Fruit fly (Drosophila melanogaster) whole organism: Measurements from ENCODE around the gene CG14990.

ENCODE experiments used
- CG8478 ChIP-seq: fragments of >200 bp; optimal IDR thresholded peaks from 2 replicates; lab custom pipeline; 2018; ENCODE audit warnings: inconsistent platforms
- Dll ChIP-seq: fragments of >200 bp; optimal IDR thresholded peaks from 2 replicates; lab custom pipeline; 2017

dm6 chr3L:4081243-4081642 lies 11.8 kb upstream of the CG14990 start:
- TF ChIP-seq Dll (lab: Kevin White, UChicago) (no peak), CG8478 (lab: Kevin White, UChicago) (no peak)
